Worm (Caenorhabditis elegans) whole organism, early embryonic: ENCODE data around the gene kgb-1.
A peak's percentile ranks its signal among the peaks of the same experiment; 100 is the strongest.

ENCODE experiments used
- B0310.2 ChIP-seq: sonication (generic microtip); optimal IDR thresholded peaks from 2 replicates; lab custom pipeline; 2016; ENCODE audit warnings: mild to moderate bottlenecking, missing genetic modification characterization, missing compliant biosample characterization
- F13C5.2 ChIP-seq: sonication (generic microtip); optimal IDR thresholded peaks from 2 replicates; lab custom pipeline; 2017; ENCODE audit warnings: mild to moderate bottlenecking, missing genetic modification characterization, inconsistent platforms, missing compliant biosample characterization
- aly-1 ChIP-seq: sonication (generic microtip); optimal IDR thresholded peaks from 2 replicates; lab custom pipeline; 2016; ENCODE audit warnings: missing genetic modification characterization, missing compliant biosample characterization
- ama-1 ChIP-seq: fragments of 150-350 bp; optimal IDR thresholded peaks from 2 replicates; lab custom pipeline; 2014
- ceh-13 ChIP-seq: fragments of 200-800 bp; sonication (Bioruptor generic); optimal IDR thresholded peaks from 2 replicates; lab custom pipeline; 2018; ENCODE audit warnings: mild to moderate bottlenecking, missing genetic modification characterization, missing compliant biosample characterization
- ceh-36 ChIP-seq: sonication (generic microtip); optimal IDR thresholded peaks from 2 replicates; lab custom pipeline; 2016; ENCODE audit warnings: missing genetic modification characterization, inconsistent platforms, missing compliant biosample characterization
- ets-7 ChIP-seq: sonication (generic microtip); optimal IDR thresholded peaks from 2 replicates; lab custom pipeline; 2016; ENCODE audit warnings: missing genotype, missing genetic modification characterization, missing compliant biosample characterization
- flt-1 ChIP-seq: fragments of 200-800 bp; sonication (Bioruptor generic); IDR thresholded peaks from 2 replicates; pipeline ENCODE4 v1.3.6; 2022; ENCODE audit warnings: missing genetic modification characterization, missing compliant biosample characterization
- hmbx-1 ChIP-seq: sonication (generic microtip); optimal IDR thresholded peaks from 2 replicates; lab custom pipeline; 2016; ENCODE audit warnings: mild to moderate bottlenecking, missing genetic modification characterization, missing compliant biosample characterization
- hmg-4 ChIP-seq: fragments of 200-800 bp; sonication (Bioruptor generic); optimal IDR thresholded peaks from 2 replicates; lab custom pipeline; 2018; ENCODE audit warnings: mild to moderate bottlenecking, missing genetic modification characterization, missing compliant biosample characterization
- hnd-1 ChIP-seq: sonication (generic microtip); optimal IDR thresholded peaks from 2 replicates; lab custom pipeline; 2016; ENCODE audit warnings: missing genetic modification characterization, missing compliant biosample characterization
- pes-1 ChIP-seq: fragments of 200-800 bp; sonication (Bioruptor generic); IDR thresholded peaks from 2 replicates; pipeline ENCODE4 v1.3.6; 2022; ENCODE audit warnings: missing genetic modification reagents, missing genetic modification characterization, missing compliant biosample characterization
- scrt-1 ChIP-seq: fragments of 200-800 bp; sonication (Bioruptor generic); IDR thresholded peaks from 2 replicates; pipeline ENCODE4 v1.3.6; 2022; ENCODE audit warnings: missing genetic modification characterization, missing compliant biosample characterization
- sea-1 ChIP-seq: fragments of 200-800 bp; sonication (Bioruptor generic); conservative IDR thresholded peaks from 2 replicates; pipeline ENCODE4 v1.3.6; 2022; ENCODE audit warnings: missing genetic modification characterization, missing compliant biosample characterization
- tbx-11 ChIP-seq: fragments of 200-800 bp; sonication (Bioruptor generic); IDR thresholded peaks from 2 replicates; pipeline ENCODE4 v1.3.6; 2022; ENCODE audit warnings: missing genetic modification characterization, missing compliant biosample characterization
- tbx-37 ChIP-seq: fragments of 200-800 bp; sonication (Bioruptor generic); conservative IDR thresholded peaks from 2 replicates; pipeline ENCODE4 v1.3.6; 2022; ENCODE audit warnings: missing genetic modification reagents, missing genetic modification characterization, missing compliant biosample characterization
- tra-4 ChIP-seq: sonication (generic microtip); optimal IDR thresholded peaks from 2 replicates; lab custom pipeline; 2017; ENCODE audit warnings: missing genetic modification characterization, missing compliant biosample characterization

Gene kgb-1

ce11 chrIV:378367-378766 lies 31.5 kb downstream of the kgb-1 start:
- no peak for TF ChIP-seq aly-1 (tag; lab: Kevin White, UChicago)

- TF ChIP-seq hmbx-1 (tag; lab: Kevin White, UChicago), result no peak
- no peak for TF ChIP-seq ceh-36 (tag; lab: Kevin White, UChicago)
These were observed 32.0 kb downstream of the kgb-1 start for ce11 chrIV:377791-378190.

- no peak for TF ChIP-seq scrt-1 (GFP tag; lab: Robert Waterston, UW)
These were observed 33.9 kb downstream of the kgb-1 start, which contains the start of gene fln-1 for ce11 chrIV:375915-376314. fln-1 (minus strand) TSS chrIV:376015.

- TF ChIP-seq ets-7 (tag; lab: Kevin White, UChicago) (no peak), sea-1 (GFP tag; lab: Robert Waterston, UW) (no peak), F13C5.2 (no peak), ama-1 (lab: Kevin White, UChicago) (no peak), tbx-37 (GFP tag; lab: Robert Waterston, UW) (no peak), pes-1 (GFP tag; lab: Robert Waterston, UW) (no peak), scrt-1 (GFP tag; lab: Robert Waterston, UW) (no peak), flt-1 (GFP tag; lab: Robert Waterston, UW) (no peak), tbx-11 (GFP tag; lab: Robert Waterston, UW) (no peak), tra-4 (tag; lab: Kevin White, UChicago) (no peak), hmg-4 (no peak), ceh-13 (GFP tag; lab: Kevin White, UChicago) (no peak), B0310.2 (tag; lab: Kevin White, UChicago) (no peak), hmbx-1 (tag; lab: Kevin White, UChicago) (no peak), aly-1 (tag; lab: Kevin White, UChicago) (no peak), hnd-1 (tag; lab: Kevin White, UChicago) (no peak)
These were observed 35.9 kb downstream of the kgb-1 start for ce11 chrIV:373963-374362.

ce11 chrIV:372146-372789 lies 37.6 kb downstream of the kgb-1 start:
- TF ChIP-seq tra-4 (tag; lab: Kevin White, UChicago) (no peak), F13C5.2 (peak; percentile 22)

- TF ChIP-seq scrt-1 (GFP tag; lab: Robert Waterston, UW) (no peak), ceh-36 (tag; lab: Kevin White, UChicago) (no peak), sea-1 (GFP tag; lab: Robert Waterston, UW) (no peak), hmbx-1 (tag; lab: Kevin White, UChicago) (no peak), flt-1 (GFP tag; lab: Robert Waterston, UW) (no peak), B0310.2 (tag; lab: Kevin White, UChicago) (no peak), hmg-4 (no peak), tbx-11 (GFP tag; lab: Robert Waterston, UW) (no peak), ceh-13 (GFP tag; lab: Kevin White, UChicago) (no peak), pes-1 (GFP tag; lab: Robert Waterston, UW) (no peak), tbx-37 (GFP tag; lab: Robert Waterston, UW) (no peak), tra-4 (tag; lab: Kevin White, UChicago) (no peak), F13C5.2 (no peak), hnd-1 (tag; lab: Kevin White, UChicago) (no peak), ama-1 (lab: Kevin White, UChicago) (no peak), aly-1 (tag; lab: Kevin White, UChicago) (no peak)
These were observed 43.4 kb downstream of the kgb-1 start for ce11 chrIV:366406-366805.

ce11 chrIV:364983-365382 lies 44.9 kb downstream of the kgb-1 start:
- TF ChIP-seq ama-1 (lab: Kevin White, UChicago), result no peak
- TF ChIP-seq tbx-11 (GFP tag; lab: Robert Waterston, UW), result no peak
- no peak for TF ChIP-seq B0310.2 (tag; lab: Kevin White, UChicago)
- TF ChIP-seq sea-1 (GFP tag; lab: Robert Waterston, UW), result no peak
- TF ChIP-seq aly-1 (tag; lab: Kevin White, UChicago), result no peak
- no peak for TF ChIP-seq hnd-1 (tag; lab: Kevin White, UChicago)
- TF ChIP-seq hmg-4, result no peak
